Worm (Caenorhabditis elegans) whole organism, L1 larva: Measurements from ENCODE around the gene pes-4.

Source experiments
- alr-1 ChIP-seq: fragments of 200-800 bp; sonication (Bioruptor generic); optimal IDR thresholded peaks from 2 replicates; lab custom pipeline; 2018; ENCODE audit warnings: borderline replicate concordance, mild to moderate bottlenecking, missing genetic modification characterization, missing compliant biosample characterization
- dsc-1 ChIP-seq: sonication (generic microtip); optimal IDR thresholded peaks from 2 replicates; lab custom pipeline; 2016; ENCODE audit warnings: mild to moderate bottlenecking, missing genetic modification characterization, missing compliant biosample characterization
- egl-27 ChIP-seq, 2 experiments: fragments of 150-350 bp in 1 of 2; sonication (generic microtip); optimal IDR thresholded peaks; 3 replicates each; lab custom pipeline; 2017 to 2018; ENCODE audit warnings: missing biosample characterization in 2 of 2, missing genetic modification characterization in 2 of 2, missing genetic modification reagents in 2 of 2
- fkh-8 ChIP-seq: sonication (generic microtip); optimal IDR thresholded peaks from 2 replicates; lab custom pipeline; 2016; ENCODE audit warnings: mild to moderate bottlenecking, missing genetic modification characterization, missing compliant biosample characterization
- lin-13 ChIP-seq: fragments of 150-350 bp; optimal IDR thresholded peaks from 2 replicates; lab custom pipeline; 2014; ENCODE audit warnings: missing biosample characterization, missing genetic modification reagents, missing genetic modification characterization
- lin-35 ChIP-seq, 2 experiments: fragments of 150-350 bp; optimal IDR thresholded peaks; 2 replicates each; lab custom pipeline; 2014; ENCODE audit warnings: missing biosample characterization in 2 of 2, missing genetic modification characterization in 2 of 2, missing genetic modification reagents in 2 of 2
- lsy-2 ChIP-seq, 2 experiments: fragments of 150-350 bp; optimal IDR thresholded peaks; 2 replicates each; lab custom pipeline; 2014; ENCODE audit warnings: missing biosample characterization in 2 of 2, missing genetic modification characterization in 2 of 2
- nhr-12 ChIP-seq: sonication (generic microtip); optimal IDR thresholded peaks from 2 replicates; lab custom pipeline; 2017; ENCODE audit warnings: missing biosample characterization, missing genetic modification characterization
- nhr-237 ChIP-seq: fragments of 150-350 bp; optimal IDR thresholded peaks from 2 replicates; lab custom pipeline; 2014; ENCODE audit warnings: missing biosample characterization, missing genetic modification characterization
- skn-1 ChIP-seq: fragments of 150-350 bp; optimal IDR thresholded peaks from 2 replicates; lab custom pipeline; 2014; ENCODE audit warnings: missing biosample characterization, missing genetic modification characterization
- tlp-1 ChIP-seq: fragments of 150-350 bp; optimal IDR thresholded peaks from 2 replicates; lab custom pipeline; 2014; ENCODE audit warnings: missing biosample characterization, missing genetic modification characterization

DNA sequence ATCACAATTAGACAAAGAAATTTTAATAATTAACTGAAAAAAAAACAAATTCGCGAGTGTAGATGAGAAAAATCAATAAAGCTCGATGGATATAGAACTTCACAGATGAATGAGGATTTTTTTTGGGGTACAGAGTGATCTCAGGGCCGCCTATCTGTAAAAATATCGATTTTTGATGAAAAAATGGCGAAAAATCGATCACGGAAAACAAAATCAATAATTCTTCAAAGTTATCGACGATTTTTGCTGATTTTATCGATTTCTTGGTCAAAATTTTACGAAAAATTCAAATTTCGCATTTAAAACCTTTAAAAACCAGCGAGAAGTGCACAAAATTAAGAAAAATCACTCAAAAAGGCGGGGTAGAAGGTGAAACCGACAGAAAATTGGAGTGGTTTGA, 14.0 kb downstream of the pes-4 start:
- TF ChIP-seq skn-1 (tag; lab: Kevin White, UChicago) (no peak), lin-35 (GFP tag; optimal IDR thresholded peaks at IDR 0.05; lab: Kevin White, UChicago) (no peak), dsc-1 (tag; lab: Kevin White, UChicago) (no peak), fkh-8 (no peak), nhr-12 (tag; lab: Kevin White, UChicago) (no peak), lin-13 (GFP tag; lab: Kevin White, UChicago) (no peak), nhr-237 (tag; lab: Kevin White, UChicago) (no peak), alr-1 (tag; lab: Kevin White, UChicago) (no peak), tlp-1 (tag; lab: Kevin White, UChicago) (no peak), lsy-2 (tag; optimal IDR thresholded peaks at IDR 0.05; lab: Kevin White, UChicago) (no peak), egl-27 (tag; optimal IDR thresholded peaks at IDR 0.05; lab: Kevin White, UChicago) (no peak)
